Worm (Caenorhabditis elegans) whole organism, early embryonic: Measurements from ENCODE around the gene hda-6.
"Not testable (repeated sequence)": the region's sequence is repeated elsewhere in the genome, so short reads cannot be mapped to it uniquely, and the experiment has no call there.

Source experiments
- B0310.2 ChIP-seq: sonication (generic microtip); optimal IDR thresholded peaks from 2 replicates; lab custom pipeline; 2016; ENCODE audit warnings: mild to moderate bottlenecking, missing genetic modification characterization, missing compliant biosample characterization
- F13C5.2 ChIP-seq: sonication (generic microtip); optimal IDR thresholded peaks from 2 replicates; lab custom pipeline; 2017; ENCODE audit warnings: mild to moderate bottlenecking, missing genetic modification characterization, inconsistent platforms, missing compliant biosample characterization
- aly-1 ChIP-seq: sonication (generic microtip); optimal IDR thresholded peaks from 2 replicates; lab custom pipeline; 2016; ENCODE audit warnings: missing genetic modification characterization, missing compliant biosample characterization
- ama-1 ChIP-seq: fragments of 150-350 bp; optimal IDR thresholded peaks from 2 replicates; lab custom pipeline; 2014
- ceh-13 ChIP-seq: fragments of 200-800 bp; sonication (Bioruptor generic); optimal IDR thresholded peaks from 2 replicates; lab custom pipeline; 2018; ENCODE audit warnings: mild to moderate bottlenecking, missing genetic modification characterization, missing compliant biosample characterization
- ceh-36 ChIP-seq: sonication (generic microtip); optimal IDR thresholded peaks from 2 replicates; lab custom pipeline; 2016; ENCODE audit warnings: missing genetic modification characterization, inconsistent platforms, missing compliant biosample characterization
- ets-7 ChIP-seq: sonication (generic microtip); optimal IDR thresholded peaks from 2 replicates; lab custom pipeline; 2016; ENCODE audit warnings: missing genotype, missing genetic modification characterization, missing compliant biosample characterization
- flt-1 ChIP-seq: fragments of 200-800 bp; sonication (Bioruptor generic); IDR thresholded peaks from 2 replicates; pipeline ENCODE4 v1.3.6; 2022; ENCODE audit warnings: missing genetic modification characterization, missing compliant biosample characterization
- hmbx-1 ChIP-seq: sonication (generic microtip); optimal IDR thresholded peaks from 2 replicates; lab custom pipeline; 2016; ENCODE audit warnings: mild to moderate bottlenecking, missing genetic modification characterization, missing compliant biosample characterization
- hmg-4 ChIP-seq: fragments of 200-800 bp; sonication (Bioruptor generic); optimal IDR thresholded peaks from 2 replicates; lab custom pipeline; 2018; ENCODE audit warnings: mild to moderate bottlenecking, missing genetic modification characterization, missing compliant biosample characterization
- hnd-1 ChIP-seq: sonication (generic microtip); optimal IDR thresholded peaks from 2 replicates; lab custom pipeline; 2016; ENCODE audit warnings: missing genetic modification characterization, missing compliant biosample characterization
- pes-1 ChIP-seq: fragments of 200-800 bp; sonication (Bioruptor generic); IDR thresholded peaks from 2 replicates; pipeline ENCODE4 v1.3.6; 2022; ENCODE audit warnings: missing genetic modification reagents, missing genetic modification characterization, missing compliant biosample characterization
- scrt-1 ChIP-seq: fragments of 200-800 bp; sonication (Bioruptor generic); IDR thresholded peaks from 2 replicates; pipeline ENCODE4 v1.3.6; 2022; ENCODE audit warnings: missing genetic modification characterization, missing compliant biosample characterization
- sea-1 ChIP-seq: fragments of 200-800 bp; sonication (Bioruptor generic); conservative IDR thresholded peaks from 2 replicates; pipeline ENCODE4 v1.3.6; 2022; ENCODE audit warnings: missing genetic modification characterization, missing compliant biosample characterization
- tbx-11 ChIP-seq: fragments of 200-800 bp; sonication (Bioruptor generic); IDR thresholded peaks from 2 replicates; pipeline ENCODE4 v1.3.6; 2022; ENCODE audit warnings: missing genetic modification characterization, missing compliant biosample characterization
- tbx-37 ChIP-seq: fragments of 200-800 bp; sonication (Bioruptor generic); conservative IDR thresholded peaks from 2 replicates; pipeline ENCODE4 v1.3.6; 2022; ENCODE audit warnings: missing genetic modification reagents, missing genetic modification characterization, missing compliant biosample characterization
- tra-4 ChIP-seq: sonication (generic microtip); optimal IDR thresholded peaks from 2 replicates; lab custom pipeline; 2017; ENCODE audit warnings: missing genetic modification characterization, missing compliant biosample characterization

Gene hda-6

ce11 chrIV:5326144-5326543, 38.0 kb downstream of the hda-6 start, which contains the start of gene Y4C6B.4:
Y4C6B.4 (plus strand) TSS chrIV:5326444.
- TF ChIP-seq F13C5.2, result no peak
- no peak for TF ChIP-seq ceh-13
- no peak for TF ChIP-seq sea-1
- TF ChIP-seq tra-4 (tag; lab: Kevin White, UChicago), result no peak
- TF ChIP-seq ceh-36 (tag; lab: Kevin White, UChicago), result no peak
- TF ChIP-seq hnd-1 (tag; lab: Kevin White, UChicago), result no peak
- no peak for TF ChIP-seq B0310.2 (tag; lab: Kevin White, UChicago)
- TF ChIP-seq aly-1 (tag; lab: Kevin White, UChicago), result no peak
- no peak for TF ChIP-seq tbx-37 (GFP tag; lab: Robert Waterston, UW)
- TF ChIP-seq tbx-11 (GFP tag; lab: Robert Waterston, UW), result no peak
- TF ChIP-seq ets-7 (tag; lab: Kevin White, UChicago), result no peak

- no peak for TF ChIP-seq pes-1 (GFP tag; lab: Robert Waterston, UW)
Observed at ce11 chrIV:5318835-5319303, 45.2 kb downstream of the hda-6 start, which contains the start of gene slc-46A. slc-46A (plus strand) TSS chrIV:5319253.

- TF ChIP-seq ets-7 (tag; lab: Kevin White, UChicago) (no peak), ceh-13 (no peak), hmbx-1 (tag; lab: Kevin White, UChicago) (no peak), ceh-36 (tag; lab: Kevin White, UChicago) (no peak), tbx-11 (GFP tag; lab: Robert Waterston, UW) (no peak), hmg-4 (GFP tag; lab: Kevin White, UChicago) (no peak), hnd-1 (tag; lab: Kevin White, UChicago) (no peak), pes-1 (GFP tag; lab: Robert Waterston, UW) (no peak), aly-1 (tag; lab: Kevin White, UChicago) (no peak), scrt-1 (no peak)
Observed at ce11 chrIV:5317106-5317505, 47.0 kb downstream of the hda-6 start.

ce11 chrIV:5316223-5316622, 47.9 kb downstream of the hda-6 start, which contains the start of gene msp-65:
msp-65 (plus strand) TSS chrIV:5316523.
- not testable (repeated sequence) for TF ChIP-seq pes-1 (GFP tag; lab: Robert Waterston, UW); hmbx-1 (tag; lab: Kevin White, UChicago); scrt-1

ce11 chrIV:5313011-5313410, 51.1 kb downstream of the hda-6 start, which contains the start of the genes msp-59 and ZK354.2:
msp-59 (minus strand) TSS chrIV:5313111.
ZK354.2 (plus strand) TSS chrIV:5313405.
- not testable (repeated sequence) for TF ChIP-seq tra-4 (tag; lab: Kevin White, UChicago); tbx-11 (GFP tag; lab: Robert Waterston, UW); ceh-13

ce11 chrIV:5309742-5310141, 54.4 kb downstream of the hda-6 start, which contains the start of gene ZK354.3:
ZK354.3 (plus strand) TSS chrIV:5310042.
- TF ChIP-seq hmbx-1 (tag; lab: Kevin White, UChicago) (no peak), hmg-4 (GFP tag; lab: Kevin White, UChicago) (no peak), tbx-11 (GFP tag; lab: Robert Waterston, UW) (no peak), B0310.2 (tag; lab: Kevin White, UChicago) (no peak), pes-1 (GFP tag; lab: Robert Waterston, UW) (no peak), aly-1 (tag; lab: Kevin White, UChicago) (no peak), hnd-1 (tag; lab: Kevin White, UChicago) (no peak), tbx-37 (GFP tag; lab: Robert Waterston, UW) (no peak), flt-1 (GFP tag; lab: Robert Waterston, UW) (no peak), ets-7 (tag; lab: Kevin White, UChicago) (no peak), F13C5.2 (no peak), sea-1 (no peak), tra-4 (tag; lab: Kevin White, UChicago) (no peak)

- TF ChIP-seq F13C5.2; flt-1 (GFP tag; lab: Robert Waterston, UW); ama-1 (lab: Kevin White, UChicago): not testable (repeated sequence)
Observed at ce11 chrIV:5308046-5308643, 56.0 kb downstream of the hda-6 start, which contains the start of the genes ZK354.9 and msp-58. ZK354.9 (minus strand) TSS chrIV:5308146. msp-58 (plus strand) TSS chrIV:5308593.
